Worm (Caenorhabditis elegans): ENCODE results near the gene srh-116.

- TF ChIP-seq ama-1 (optimal IDR thresholded peaks at IDR 0.05): no peak
- no peak for TF ChIP-seq ama-1 (GFP tag; optimal IDR thresholded peaks at IDR 0.05)
- TF ChIP-seq nfya-1 (tag; optimal IDR thresholded peaks at IDR 0.05; ENCODE audit: borderline replicate concordance, insufficient read depth): no peak
- no peak for TF ChIP-seq mxl-1 (tag; optimal IDR thresholded peaks at IDR 0.05)
- no peak for TF ChIP-seq lin-40 (tag; optimal IDR thresholded peaks at IDR 0.05)
- TF ChIP-seq him-1 (tag; optimal IDR thresholded peaks at IDR 0.05): no peak
- no peak for TF ChIP-seq dpff-1 (tag; optimal IDR thresholded peaks at IDR 0.05)
Observed at ce11 chrV:17272112-17272511, 17.2 kb upstream of the srh-116 start.
